Worm (Caenorhabditis elegans) whole organism, L2 larva: ENCODE results near the gene paf-2.

Source experiments
- C34F6.9 ChIP-seq: fragments of 150-350 bp; optimal IDR thresholded peaks from 2 replicates; lab custom pipeline; 2014; ENCODE audit warnings: missing biosample characterization, missing genetic modification characterization
- F13H6.1 ChIP-seq: sonication (generic microtip); optimal IDR thresholded peaks from 2 replicates; lab custom pipeline; 2016; ENCODE audit warnings: missing genetic modification characterization, missing compliant biosample characterization
- R02D3.7 ChIP-seq: fragments of 150-350 bp; optimal IDR thresholded peaks from 2 replicates; lab custom pipeline; 2014; ENCODE audit warnings: missing biosample characterization, missing genetic modification characterization
- Y55F3AM.14 ChIP-seq: fragments of 200-800 bp; sonication (Bioruptor generic); optimal IDR thresholded peaks from 2 replicates; lab custom pipeline; 2018; ENCODE audit warnings: mild to moderate bottlenecking, missing genetic modification characterization, missing compliant biosample characterization
- ZK546.5 ChIP-seq: sonication (generic microtip); optimal IDR thresholded peaks from 2 replicates; lab custom pipeline; 2017; ENCODE audit warnings: missing biosample characterization, missing genetic modification characterization
- ama-1 ChIP-seq: fragments of 150-350 bp; optimal IDR thresholded peaks from 2 replicates; lab custom pipeline; 2018; ENCODE audit warnings: inconsistent platforms
- blmp-1 ChIP-seq: sonication (generic microtip); optimal IDR thresholded peaks from 2 replicates; lab custom pipeline; 2017; ENCODE audit warnings: missing genetic modification characterization, mild to moderate bottlenecking, missing compliant biosample characterization, antibody characterized with exemption, moderate library complexity; ENCODE audit not compliant: insufficient read depth
- ceh-16 ChIP-seq: fragments of 150-350 bp; optimal IDR thresholded peaks from 2 replicates; lab custom pipeline; 2014; ENCODE audit warnings: missing biosample characterization, missing genetic modification characterization
- ceh-82 ChIP-seq: fragments of 150-350 bp; optimal IDR thresholded peaks from 2 replicates; lab custom pipeline; 2014; ENCODE audit warnings: missing biosample characterization, missing genetic modification characterization
- crh-2 ChIP-seq: sonication (generic microtip); optimal IDR thresholded peaks from 2 replicates; lab custom pipeline; 2017; ENCODE audit warnings: missing biosample characterization, missing genetic modification characterization
- dmd-4 ChIP-seq: sonication (generic microtip); optimal IDR thresholded peaks from 2 replicates; lab custom pipeline; 2017; ENCODE audit warnings: missing biosample characterization, missing genetic modification characterization
- egl-27 ChIP-seq: sonication (generic microtip); optimal IDR thresholded peaks from 3 replicates; lab custom pipeline; 2017; ENCODE audit warnings: missing biosample characterization, missing genetic modification reagents, missing genetic modification characterization
- elt-3 ChIP-seq: sonication (generic microtip); optimal IDR thresholded peaks from 2 replicates; lab custom pipeline; 2017; ENCODE audit warnings: missing biosample characterization, missing genetic modification characterization
- fos-1 ChIP-seq: fragments of 150-350 bp; optimal IDR thresholded peaks from 2 replicates; lab custom pipeline; 2014; ENCODE audit warnings: missing biosample characterization, missing genetic modification characterization
- gmeb-1 ChIP-seq: fragments of 150-350 bp; optimal IDR thresholded peaks from 2 replicates; lab custom pipeline; 2014; ENCODE audit warnings: missing biosample characterization, missing genetic modification characterization
- lin-11 ChIP-seq: fragments of 150-350 bp; sonication (generic microtip); optimal IDR thresholded peaks from 2 replicates; lab custom pipeline; 2014; ENCODE audit warnings: missing biosample characterization, missing genetic modification characterization, inconsistent platforms, mixed read lengths
- lin-39 ChIP-seq: fragments of 150-350 bp; optimal IDR thresholded peaks from 2 replicates; lab custom pipeline; 2014; ENCODE audit warnings: missing biosample characterization, missing genetic modification reagents, missing genetic modification characterization
- mab-5 ChIP-seq: fragments of 150-350 bp; optimal IDR thresholded peaks from 2 replicates; lab custom pipeline; 2014; ENCODE audit warnings: missing biosample characterization, missing genetic modification characterization
- mbf-1 ChIP-seq: sonication (generic microtip); optimal IDR thresholded peaks from 2 replicates; lab custom pipeline; 2017; ENCODE audit warnings: missing biosample characterization, missing genetic modification characterization
- nhr-10 ChIP-seq: sonication (generic microtip); optimal IDR thresholded peaks from 2 replicates; lab custom pipeline; 2017; ENCODE audit warnings: missing biosample characterization, missing genetic modification characterization
- nhr-129 ChIP-seq: fragments of 150-350 bp; optimal IDR thresholded peaks from 2 replicates; lab custom pipeline; 2014; ENCODE audit warnings: missing biosample characterization, missing genetic modification characterization
- nhr-23 ChIP-seq: fragments of 150-350 bp; optimal IDR thresholded peaks from 2 replicates; lab custom pipeline; 2014; ENCODE audit warnings: missing biosample characterization, missing genetic modification reagents, missing genetic modification characterization
- nhr-25 ChIP-seq: fragments of 150-350 bp; sonication (generic microtip); optimal IDR thresholded peaks from 3 replicates; lab custom pipeline; 2014; ENCODE audit warnings: missing biosample characterization, missing genetic modification characterization
- nhr-6 ChIP-seq: fragments of 150-350 bp; optimal IDR thresholded peaks from 2 replicates; lab custom pipeline; 2014; ENCODE audit warnings: missing biosample characterization, missing genetic modification characterization
- peb-1 ChIP-seq: fragments of 150-350 bp; optimal IDR thresholded peaks from 2 replicates; lab custom pipeline; 2014; ENCODE audit warnings: missing biosample characterization, missing genetic modification characterization
- sem-4 ChIP-seq: fragments of 150-350 bp; optimal IDR thresholded peaks from 2 replicates; lab custom pipeline; 2014; ENCODE audit warnings: missing biosample characterization, missing genetic modification reagents, missing genetic modification characterization
- skn-1 ChIP-seq: sonication (generic microtip); optimal IDR thresholded peaks from 2 replicates; lab custom pipeline; 2017; ENCODE audit warnings: missing biosample characterization, missing genetic modification characterization
- sma-9 ChIP-seq, 2 experiments: fragments of 150-350 bp in 1 of 2; sonication (generic microtip) in 1 of 2; optimal IDR thresholded peaks; 2 replicates each; lab custom pipeline; 2014 to 2016; ENCODE audit warnings: missing genetic modification characterization in 2 of 2, mild to moderate bottlenecking in 1 of 2, missing biosample characterization in 1 of 2, missing compliant biosample characterization in 1 of 2, missing genetic modification reagents in 1 of 2, moderate library complexity in 1 of 2
- snpc-4 ChIP-seq: fragments of 150-350 bp; optimal IDR thresholded peaks from 2 replicates; lab custom pipeline; 2014; ENCODE audit warnings: missing biosample characterization, missing genetic modification characterization
- unc-62 ChIP-seq: fragments of 150-350 bp; optimal IDR thresholded peaks from 2 replicates; lab custom pipeline; 2014; ENCODE audit warnings: missing biosample characterization, missing genetic modification reagents, missing genetic modification characterization
- zag-1 ChIP-seq: fragments of 150-350 bp; optimal IDR thresholded peaks from 2 replicates; lab custom pipeline; 2014; ENCODE audit warnings: missing biosample characterization, missing genetic modification characterization
- ztf-11 ChIP-seq: sonication (generic microtip); optimal IDR thresholded peaks from 2 replicates; lab custom pipeline; 2017; ENCODE audit warnings: missing biosample characterization, missing genetic modification characterization

The paf-2 gene

DNA sequence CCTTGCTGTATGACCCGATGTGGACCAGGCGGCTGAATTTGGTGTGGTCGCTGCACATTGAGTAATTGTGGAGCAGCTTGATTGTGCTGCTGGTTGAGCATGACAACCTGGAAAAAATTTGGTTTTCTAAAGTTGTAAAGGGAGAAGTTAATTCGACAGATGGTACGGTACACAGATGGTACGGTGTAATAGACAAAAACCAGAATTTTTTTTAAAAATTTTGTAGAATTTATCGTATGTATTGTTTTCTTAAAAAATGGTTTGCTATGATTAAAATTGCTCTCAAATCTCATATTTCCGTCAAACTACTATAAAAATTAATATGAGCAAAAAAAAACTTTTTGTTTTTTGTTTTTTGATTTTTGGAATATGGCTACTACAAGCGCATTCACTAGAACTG lies 9.3 kb upstream of the paf-2 start, which contains the start of gene pqn-15:
Gene pqn-15 (minus strand): TSS at position 101 of the 400 bp plus-strand sequence.
- TF ChIP-seq nhr-25: no peak
- TF ChIP-seq lin-39: no peak
- no peak for TF ChIP-seq ceh-16 (tag; lab: Kevin White, UChicago)
- no peak for TF ChIP-seq mbf-1 (tag; lab: Kevin White, UChicago)
- no peak for TF ChIP-seq zag-1
- TF ChIP-seq unc-62 (GFP tag; lab: Kevin White, UChicago): no peak
- TF ChIP-seq elt-3 (tag; lab: Kevin White, UChicago): no peak
- TF ChIP-seq sem-4 (tag; lab: Kevin White, UChicago): no peak
- TF ChIP-seq skn-1: no peak

DNA sequence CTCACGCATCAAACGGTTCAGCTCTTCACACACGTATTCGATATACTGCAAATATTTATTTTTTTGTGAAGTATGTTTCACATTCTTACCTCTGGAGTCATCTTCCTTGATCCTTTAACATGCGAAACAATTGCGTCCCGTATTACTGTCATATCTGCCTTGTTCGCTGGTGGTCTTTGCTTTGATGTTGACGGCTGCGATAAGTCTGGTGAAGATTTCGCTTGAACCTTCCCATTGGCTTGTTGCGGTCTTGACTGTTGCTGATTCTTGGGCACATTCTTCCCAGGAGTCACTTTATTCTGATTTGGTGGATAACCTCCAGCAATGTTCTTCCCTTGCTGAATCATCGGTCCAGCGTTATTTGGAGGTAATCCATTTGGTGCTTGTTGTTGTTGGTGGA lies 5.7 kb upstream of the paf-2 start:
- TF ChIP-seq lin-11 (tag; lab: Kevin White, UChicago) (no peak), R02D3.7 (tag; lab: Kevin White, UChicago) (no peak), nhr-25 (no peak), elt-3 (tag; lab: Kevin White, UChicago) (no peak), ceh-16 (tag; lab: Kevin White, UChicago) (no peak), mab-5 (tag; lab: Kevin White, UChicago) (no peak), dmd-4 (tag; lab: Kevin White, UChicago) (no peak), blmp-1 (tag; lab: Kevin White, UChicago) (no peak), crh-2 (tag; lab: Kevin White, UChicago) (no peak), sem-4 (tag; lab: Kevin White, UChicago) (no peak), ama-1 (lab: Kevin White, UChicago) (no peak), nhr-6 (tag; lab: Kevin White, UChicago) (no peak)
- TF ChIP-seq, all 48 proteins: peak for 0

DNA sequence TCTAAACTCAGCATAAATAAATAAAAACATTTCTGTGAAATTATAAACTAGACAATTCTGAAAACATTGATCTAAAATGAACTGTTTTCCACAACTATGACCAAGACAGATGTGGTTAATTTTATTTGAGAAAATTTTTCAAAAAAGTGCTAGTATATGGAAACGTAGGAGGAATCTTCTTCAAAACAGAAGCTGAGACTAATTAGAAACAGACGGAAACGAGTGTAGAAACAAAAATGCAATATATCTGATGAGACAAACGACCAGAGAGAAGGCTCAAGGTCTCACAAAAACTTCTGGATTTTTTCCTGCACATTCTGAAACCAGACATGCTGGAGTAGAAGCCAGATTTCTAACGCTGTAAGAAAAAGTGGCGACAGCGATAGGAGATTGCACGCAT lies 1.6 kb downstream of the paf-2 start:
- TF ChIP-seq blmp-1 (tag; lab: Kevin White, UChicago): no peak
- no peak for TF ChIP-seq peb-1 (tag; lab: Kevin White, UChicago)
- no peak for TF ChIP-seq ZK546.5 (tag; lab: Kevin White, UChicago)

DNA sequence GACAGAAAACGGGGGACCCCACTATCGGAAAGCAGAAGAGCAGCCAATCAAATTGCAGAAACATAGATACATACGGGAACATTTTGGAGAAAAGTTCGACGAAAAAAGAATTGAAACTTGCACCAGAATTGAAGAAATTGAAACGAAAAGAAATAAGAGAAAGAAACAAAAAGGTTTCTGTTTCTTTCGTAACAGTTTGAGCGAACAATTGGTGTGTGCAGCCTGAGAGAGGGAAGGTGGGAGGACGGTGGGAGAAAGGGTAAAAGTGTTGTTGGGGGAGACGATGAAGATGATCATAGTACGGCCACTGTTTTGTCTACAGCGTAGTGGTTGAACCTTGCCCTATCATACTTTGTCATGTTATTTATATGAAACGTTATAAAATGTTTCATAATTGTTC lies 2.6 kb downstream of the paf-2 start:
- TF ChIP-seq egl-27 (tag; lab: Kevin White, UChicago) (no peak), sma-9 (GFP tag; optimal IDR thresholded peaks at IDR 0.05; lab: Kevin White, UChicago) (peak; percentile 16), sma-9 (tag; optimal IDR thresholded peaks at IDR 0.05; lab: Kevin White, UChicago) (no peak), crh-2 (tag; lab: Kevin White, UChicago) (no peak), fos-1 (tag; lab: Kevin White, UChicago) (peak; percentile 22), nhr-129 (peak; percentile 42), nhr-6 (tag; lab: Kevin White, UChicago) (no peak), Y55F3AM.14 (no peak), snpc-4 (tag; lab: Kevin White, UChicago) (no peak), lin-11 (tag; lab: Kevin White, UChicago) (no peak)

DNA sequence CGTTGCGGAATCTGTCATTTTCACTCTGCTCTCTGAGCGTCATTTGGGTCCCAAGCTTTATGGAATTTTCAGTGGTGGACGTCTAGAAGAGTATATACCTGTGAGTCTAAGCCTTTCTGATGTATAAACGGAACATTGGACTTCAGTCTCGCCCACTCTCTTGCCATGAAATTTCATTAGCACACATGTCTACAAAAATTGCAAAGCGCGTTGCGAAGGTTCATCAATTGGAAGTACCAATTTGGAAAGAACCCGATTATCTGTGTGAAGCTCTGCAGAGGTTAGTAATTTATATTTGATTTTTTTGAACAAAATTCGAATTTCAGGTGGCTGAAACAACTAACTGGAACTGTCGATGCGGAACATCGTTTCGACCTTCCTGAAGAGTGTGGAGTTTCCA lies 7.7 kb downstream of the paf-2 start:
- no peak for TF ChIP-seq nhr-10
- TF ChIP-seq Y55F3AM.14: no peak
- TF ChIP-seq mbf-1 (tag; lab: Kevin White, UChicago): no peak
- no peak for TF ChIP-seq dmd-4 (tag; lab: Kevin White, UChicago)
- TF ChIP-seq F13H6.1: no peak
- no peak for TF ChIP-seq ztf-11
- TF ChIP-seq unc-62 (GFP tag; lab: Kevin White, UChicago): no peak
- no peak for TF ChIP-seq gmeb-1 (tag; lab: Kevin White, UChicago)
- TF ChIP-seq nhr-6 (tag; lab: Kevin White, UChicago): no peak
- no peak for TF ChIP-seq lin-11 (tag; lab: Kevin White, UChicago)
- TF ChIP-seq C34F6.9: no peak
- TF ChIP-seq sem-4 (tag; lab: Kevin White, UChicago): no peak
- TF ChIP-seq ceh-16 (tag; lab: Kevin White, UChicago): no peak
- TF ChIP-seq ZK546.5 (tag; lab: Kevin White, UChicago): no peak
- TF ChIP-seq ceh-82: no peak
- TF ChIP-seq nhr-23 (tag; lab: Kevin White, UChicago): no peak
- no peak for TF ChIP-seq R02D3.7 (tag; lab: Kevin White, UChicago)
- TF ChIP-seq blmp-1 (tag; lab: Kevin White, UChicago): no peak
- no peak for TF ChIP-seq mab-5 (tag; lab: Kevin White, UChicago)
